Worm (Caenorhabditis elegans) whole organism, early embryonic: Measurements from ENCODE around the gene fat-6.

Source experiments
- ama-1 ChIP-seq: fragments of 150-350 bp; optimal IDR thresholded peaks from 2 replicates; lab custom pipeline; 2014
- flt-1 ChIP-seq: fragments of 200-800 bp; sonication (Bioruptor generic); IDR thresholded peaks from 2 replicates; pipeline ENCODE4 v1.3.6; 2022; ENCODE audit warnings: missing genetic modification characterization, missing compliant biosample characterization
- hmg-4 ChIP-seq: fragments of 200-800 bp; sonication (Bioruptor generic); optimal IDR thresholded peaks from 2 replicates; lab custom pipeline; 2018; ENCODE audit warnings: mild to moderate bottlenecking, missing genetic modification characterization, missing compliant biosample characterization
- hnd-1 ChIP-seq: sonication (generic microtip); optimal IDR thresholded peaks from 2 replicates; lab custom pipeline; 2016; ENCODE audit warnings: missing genetic modification characterization, missing compliant biosample characterization
- scrt-1 ChIP-seq: fragments of 200-800 bp; sonication (Bioruptor generic); IDR thresholded peaks from 2 replicates; pipeline ENCODE4 v1.3.6; 2022; ENCODE audit warnings: missing genetic modification characterization, missing compliant biosample characterization
- sea-1 ChIP-seq: fragments of 200-800 bp; sonication (Bioruptor generic); conservative IDR thresholded peaks from 2 replicates; pipeline ENCODE4 v1.3.6; 2022; ENCODE audit warnings: missing genetic modification characterization, missing compliant biosample characterization
- tra-4 ChIP-seq: sonication (generic microtip); optimal IDR thresholded peaks from 2 replicates; lab custom pipeline; 2017; ENCODE audit warnings: missing genetic modification characterization, missing compliant biosample characterization

DNA sequence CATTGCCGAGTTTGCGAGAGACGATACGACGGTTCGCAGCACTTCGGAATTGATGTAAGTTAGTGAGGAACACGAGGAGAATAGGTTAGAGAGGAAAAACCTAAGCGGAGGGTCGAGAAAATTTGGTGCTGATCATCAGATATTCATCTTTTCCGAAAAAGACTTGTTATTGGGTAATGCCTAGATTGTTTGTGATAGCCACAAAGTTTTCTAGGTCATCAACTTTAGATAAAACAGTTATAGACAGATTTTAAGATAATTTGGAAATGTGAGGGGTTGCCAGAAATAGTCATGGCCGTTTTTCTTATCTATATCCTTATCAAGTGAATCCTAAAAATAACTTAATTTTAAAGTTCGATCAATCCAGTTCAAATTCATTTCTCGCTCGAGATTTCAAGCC lies 15.1 kb downstream of the fat-6 start:
- TF ChIP-seq sea-1 (GFP tag; lab: Robert Waterston, UW): no peak
- TF ChIP-seq flt-1 (GFP tag; lab: Robert Waterston, UW): no peak
- no peak for TF ChIP-seq ama-1 (lab: Kevin White, UChicago)
- TF ChIP-seq hmg-4 (GFP tag; lab: Kevin White, UChicago): no peak
- TF ChIP-seq scrt-1 (GFP tag; lab: Robert Waterston, UW): no peak
- TF ChIP-seq hnd-1 (tag; lab: Kevin White, UChicago): no peak
- TF ChIP-seq tra-4 (tag; lab: Kevin White, UChicago): no peak
